Fruit fly (Drosophila melanogaster) whole organism, embryonic: ENCODE data around the gene CG17029.

ENCODE experiments used
- Bdp1 ChIP-seq: fragments of 200-800 bp; sonication (Bioruptor generic); optimal IDR thresholded peaks from 3 replicates; lab custom pipeline; 2016; ENCODE audit warnings: missing biosample characterization, missing genetic modification characterization
- Blimp-1 ChIP-seq: fragments of 200-800 bp; sonication (Bioruptor generic); optimal IDR thresholded peaks from 3 replicates; lab custom pipeline; 2018; ENCODE audit warnings: missing biosample characterization, missing genetic modification characterization, mild to moderate bottlenecking, moderate library complexity, missing genetic modification reagents
- CG10274 ChIP-seq: fragments of 200-800 bp; sonication (Bioruptor generic); optimal IDR thresholded peaks from 3 replicates; lab custom pipeline; 2017; ENCODE audit warnings: missing biosample characterization, mild to moderate bottlenecking, missing genetic modification characterization
- CG10366 ChIP-seq: fragments of 200-800 bp; sonication (Bioruptor generic); IDR thresholded peaks from 2 replicates; pipeline ENCODE4 v1.3.6; 2022; ENCODE audit warnings: missing biosample characterization, missing genetic modification characterization
- CG11560 ChIP-seq: fragments of 200-800 bp; sonication (Bioruptor generic); IDR thresholded peaks from 3 replicates; pipeline ENCODE4 v1.3.6; 2022; ENCODE audit warnings: missing biosample characterization, missing genetic modification characterization
- CG11695 ChIP-seq: fragments of 200-800 bp; sonication (Bioruptor generic); IDR thresholded peaks from 3 replicates; pipeline ENCODE4 v1.3.6; 2022; ENCODE audit warnings: missing biosample characterization, missing genetic modification characterization
- CG13123 ChIP-seq: fragments of 200-800 bp; sonication (Bioruptor generic); optimal IDR thresholded peaks from 2 replicates; lab custom pipeline; 2016; ENCODE audit warnings: missing biosample characterization, missing genetic modification characterization
- CG14441 ChIP-seq: fragments of 200-800 bp; sonication (Bioruptor generic); IDR thresholded peaks from 2 replicates; pipeline ENCODE4 v1.3.6; 2022; ENCODE audit warnings: missing biosample characterization, missing genetic modification characterization
- CG1529 ChIP-seq: fragments of 200-800 bp; sonication (Bioruptor generic); optimal IDR thresholded peaks from 3 replicates; lab custom pipeline; 2018; ENCODE audit warnings: missing biosample characterization, missing genetic modification characterization
- CG17361 ChIP-seq: fragments of 200-800 bp; sonication (Bioruptor generic); IDR thresholded peaks from 3 replicates; pipeline ENCODE4 v1.3.6; 2022; ENCODE audit warnings: missing biosample characterization, missing genetic modification characterization
- CG17568 ChIP-seq: fragments of 200-800 bp; sonication (Bioruptor generic); optimal IDR thresholded peaks from 2 replicates; lab custom pipeline; 2018; ENCODE audit warnings: missing biosample characterization, mild to moderate bottlenecking, missing genetic modification characterization, moderate library complexity
- CG1792 ChIP-seq: fragments of 200-800 bp; sonication (Bioruptor generic); optimal IDR thresholded peaks from 2 replicates; lab custom pipeline; 2016; ENCODE audit warnings: missing biosample characterization, missing genetic modification characterization
- CG18262 ChIP-seq: fragments of 200-800 bp; optimal IDR thresholded peaks from 3 replicates; lab custom pipeline; 2019; ENCODE audit warnings: missing biosample characterization, mild to moderate bottlenecking, missing genetic modification characterization, moderate library complexity
- CG18619 ChIP-seq: fragments of 200-800 bp; sonication (Bioruptor generic); optimal IDR thresholded peaks from 3 replicates; lab custom pipeline; 2017; ENCODE audit warnings: missing biosample characterization, mild to moderate bottlenecking, missing genetic modification characterization
- CG18764 ChIP-seq: fragments of 200-800 bp; sonication (Bioruptor generic); optimal IDR thresholded peaks from 3 replicates; lab custom pipeline; 2016; ENCODE audit warnings: missing biosample characterization, missing genetic modification characterization
- CG3847 ChIP-seq: fragments of 200-800 bp; sonication (Bioruptor generic); IDR thresholded peaks from 2 replicates; pipeline ENCODE4 v1.3.6; 2022; ENCODE audit warnings: missing biosample characterization, missing genetic modification characterization
- CG4328 ChIP-seq: fragments of 200-800 bp; sonication (Bioruptor generic); optimal IDR thresholded peaks from 3 replicates; lab custom pipeline; 2017; ENCODE audit warnings: missing biosample characterization, missing genetic modification reagents, missing genetic modification characterization
- CG6254 ChIP-seq: fragments of 200-800 bp; sonication (Bioruptor generic); optimal IDR thresholded peaks from 3 replicates; lab custom pipeline; 2017; ENCODE audit warnings: mild to moderate bottlenecking, missing biosample characterization, missing genetic modification reagents, missing genetic modification characterization
- CG6272 ChIP-seq: fragments of 200-800 bp; sonication (Bioruptor generic); IDR thresholded peaks from 2 replicates; pipeline ENCODE4 v1.3.6; 2022; ENCODE audit warnings: missing biosample characterization, missing genetic modification characterization
- CG6765 ChIP-seq: fragments of 200-800 bp; sonication (Bioruptor generic); optimal IDR thresholded peaks from 3 replicates; lab custom pipeline; 2017; ENCODE audit warnings: missing biosample characterization, mild to moderate bottlenecking, missing genetic modification characterization
- CG8765 ChIP-seq: fragments of 200-800 bp; sonication (Bioruptor generic); IDR thresholded peaks from 2 replicates; pipeline ENCODE4 v1.3.6; 2022; ENCODE audit warnings: missing biosample characterization, missing genetic modification characterization
- Deaf1 ChIP-seq: fragments of 200-800 bp; optimal IDR thresholded peaks from 3 replicates; lab custom pipeline; 2019; ENCODE audit warnings: missing biosample characterization, mild to moderate bottlenecking, missing genetic modification characterization, moderate library complexity
- H2.0 ChIP-seq: fragments of 200-800 bp; sonication (Bioruptor generic); IDR thresholded peaks from 2 replicates; pipeline ENCODE4 v1.3.6; 2022; ENCODE audit warnings: missing biosample characterization, missing genetic modification characterization
- Hr78 ChIP-seq, 2 experiments: fragments of 200-800 bp in 1 of 2; fragments of >200 bp in 1 of 2; sonication (Bioruptor generic) in 1 of 2; optimal IDR thresholded peaks; 2 replicates each; lab custom pipeline; 2017 to 2019; ENCODE audit warnings: missing biosample characterization in 2 of 2, missing genetic modification characterization in 2 of 2, mild to moderate bottlenecking in 1 of 2, moderate library complexity in 1 of 2
- Lpt ChIP-seq: fragments of >200 bp; optimal IDR thresholded peaks from 2 replicates; lab custom pipeline; 2018; ENCODE audit warnings: missing biosample characterization, missing genetic modification characterization
- Med ChIP-seq: fragments of 200-800 bp; sonication (Bioruptor generic); peaks from one replicate; lab custom pipeline; 2016; ENCODE audit warnings: missing biosample characterization, missing genetic modification characterization, mild to moderate bottlenecking, inconsistent platforms, moderate library complexity
- Mrtf ChIP-seq: fragments of 200-800 bp; sonication (Bioruptor generic); IDR thresholded peaks from 3 replicates; pipeline ENCODE4 v1.3.6; 2022; ENCODE audit warnings: missing biosample characterization, missing genetic modification characterization
- NfI ChIP-seq: fragments of 200-800 bp; sonication (Bioruptor generic); optimal IDR thresholded peaks from 3 replicates; lab custom pipeline; 2018; ENCODE audit warnings: missing biosample characterization, mild to moderate bottlenecking, missing genetic modification characterization, moderate library complexity
- PHDP ChIP-seq: fragments of 200-800 bp; sonication (Bioruptor generic); optimal IDR thresholded peaks from 3 replicates; lab custom pipeline; 2018; ENCODE audit warnings: missing biosample characterization, mild to moderate bottlenecking, missing genetic modification characterization, moderate library complexity
- Pdp1 ChIP-seq, 2 experiments: fragments of 200-800 bp; sonication (Bioruptor generic); optimal IDR thresholded peaks; 3 replicates each; lab custom pipeline; 2016; ENCODE audit warnings: missing biosample characterization in 2 of 2, missing genetic modification characterization in 2 of 2, mild to moderate bottlenecking in 1 of 2, moderate library complexity in 1 of 2
- Poxn ChIP-seq: fragments of 200-800 bp; sonication (Bioruptor generic); IDR thresholded peaks from 2 replicates; pipeline ENCODE4 v1.3.6; 2022; ENCODE audit warnings: missing biosample characterization, missing genetic modification characterization
- Rfx ChIP-seq: fragments of 200-800 bp; sonication (Bioruptor generic); IDR thresholded peaks from 2 replicates; pipeline ENCODE4 v1.3.6; 2022; ENCODE audit warnings: missing biosample characterization, missing genetic modification characterization
- Sry-β ChIP-seq: fragments of 200-800 bp; sonication (Bioruptor generic); optimal IDR thresholded peaks from 2 replicates; lab custom pipeline; 2018; ENCODE audit warnings: missing biosample characterization, mild to moderate bottlenecking, missing genetic modification characterization, moderate library complexity
- cg ChIP-seq: fragments of 200-800 bp; sonication (Bioruptor generic); optimal IDR thresholded peaks from 3 replicates; lab custom pipeline; 2019; ENCODE audit warnings: missing biosample characterization, mild to moderate bottlenecking, missing genetic modification characterization, moderate library complexity
- croc ChIP-seq: fragments of 200-800 bp; sonication (Bioruptor generic); conservative IDR thresholded peaks from 3 replicates; pipeline ENCODE4 v1.3.6; 2022; ENCODE audit warnings: missing biosample characterization, missing genetic modification characterization
- danr ChIP-seq: fragments of 200-800 bp; sonication (Bioruptor generic); IDR thresholded peaks from 2 replicates; pipeline ENCODE4 v1.3.6; 2022; ENCODE audit warnings: missing biosample characterization, missing genetic modification characterization
- gem ChIP-seq: fragments of 200-800 bp; sonication (Bioruptor generic); optimal IDR thresholded peaks from 2 replicates; lab custom pipeline; 2019; ENCODE audit warnings: missing biosample characterization, mild to moderate bottlenecking, missing genetic modification characterization, moderate library complexity
- gfzf ChIP-seq: fragments of 200-800 bp; sonication (Bioruptor generic); optimal IDR thresholded peaks from 2 replicates; lab custom pipeline; 2016; ENCODE audit warnings: missing biosample characterization, mild to moderate bottlenecking, missing genetic modification characterization, moderate library complexity
- ham ChIP-seq: fragments of 200-800 bp; sonication (Bioruptor generic); IDR thresholded peaks from 2 replicates; pipeline ENCODE4 v1.3.6; 2022; ENCODE audit warnings: missing biosample characterization, missing genetic modification characterization
- hth ChIP-seq: fragments of >200 bp; optimal IDR thresholded peaks from 2 replicates; lab custom pipeline; 2017; ENCODE audit warnings: inconsistent platforms
- kni ChIP-seq: fragments of 200-800 bp; sonication (Bioruptor generic); optimal IDR thresholded peaks from 3 replicates; lab custom pipeline; 2017; ENCODE audit warnings: mild to moderate bottlenecking, missing biosample characterization, missing genetic modification reagents, missing genetic modification characterization
- lola ChIP-seq, 3 experiments: fragments of >200 bp in 2 of 3; fragments of 200-800 bp in 1 of 3; sonication (Bioruptor generic) in 1 of 3; optimal IDR thresholded peaks; 2 replicates each; lab custom pipeline; 2017 to 2019; ENCODE audit warnings: missing biosample characterization in 3 of 3, missing genetic modification characterization in 3 of 3, mild to moderate bottlenecking in 1 of 3, moderate library complexity in 1 of 3
- mirr ChIP-seq: fragments of 200-800 bp; sonication (Bioruptor generic); optimal IDR thresholded peaks from 3 replicates; lab custom pipeline; 2018; ENCODE audit warnings: missing biosample characterization, mild to moderate bottlenecking, missing genetic modification characterization
- pzg ChIP-seq: fragments of 200-800 bp; sonication (Bioruptor generic); optimal IDR thresholded peaks from 3 replicates; lab custom pipeline; 2018; ENCODE audit warnings: missing biosample characterization, mild to moderate bottlenecking, missing genetic modification characterization, moderate library complexity
- ranshi ChIP-seq: fragments of 200-800 bp; sonication (Bioruptor generic); IDR thresholded peaks from 2 replicates; pipeline ENCODE4 v1.3.6; 2022; ENCODE audit warnings: missing biosample characterization, missing genetic modification characterization
- schlank ChIP-seq: fragments of 200-800 bp; sonication (Bioruptor generic); optimal IDR thresholded peaks from 2 replicates; lab custom pipeline; 2018; ENCODE audit warnings: missing biosample characterization, mild to moderate bottlenecking, missing genetic modification characterization
- ssp ChIP-seq: fragments of 200-800 bp; sonication (Bioruptor generic); IDR thresholded peaks from 2 replicates; pipeline ENCODE4 v1.3.6; 2022; ENCODE audit warnings: missing biosample characterization, missing genetic modification characterization
- twi ChIP-seq: fragments of 200-800 bp; optimal IDR thresholded peaks from 2 replicates; lab custom pipeline; 2019; ENCODE audit warnings: missing biosample characterization, mild to moderate bottlenecking, missing genetic modification characterization, moderate library complexity
- unc-4 ChIP-seq: fragments of 200-800 bp; sonication (Bioruptor generic); IDR thresholded peaks from 2 replicates; pipeline ENCODE4 v1.3.6; 2022; ENCODE audit warnings: missing biosample characterization, missing genetic modification characterization; ENCODE audit not compliant: partially characterized antibody
- vfl ChIP-seq: fragments of 200-800 bp; sonication (Bioruptor generic); optimal IDR thresholded peaks from 2 replicates; lab custom pipeline; 2016; ENCODE audit warnings: missing biosample characterization, missing genetic modification characterization

The CG17029 gene

dm6 chr3L:16001164-16001679 lies 24.6 kb downstream of the CG17029 start (continued):
- TF ChIP-seq Rfx (GFP tag; lab: Robert Waterston, UW) (peak; percentile 83), CG17361 (GFP tag; lab: Robert Waterston, UW) (peak; percentile 75), CG10366 (GFP tag; lab: Robert Waterston, UW) (peak; percentile 49), kni (GFP tag; lab: Kevin White, UChicago) (no peak), pzg (GFP tag; lab: Kevin White, UChicago) (peak; percentile 11), Bdp1 (GFP tag; lab: Kevin White, UChicago) (peak; percentile 4), danr (GFP tag; lab: Robert Waterston, UW) (peak; percentile 61; the same call in 1 of the 2 replicates), ranshi (GFP tag; lab: Robert Waterston, UW) (peak; percentile 55; the same call in 1 of the 2 replicates), CG11560 (tag; lab: Robert Waterston, UW) (no peak), Pdp1 (GFP tag; optimal IDR thresholded peaks at IDR 0.05; lab: Kevin White, UChicago) (peak; percentile 73 to 78), H2.0 (GFP tag; lab: Robert Waterston, UW) (peak; percentile 51), twi (peak; percentile 14), CG6272 (GFP tag; lab: Robert Waterston, UW) (no peak), CG18619 (GFP tag; lab: Kevin White, UChicago) (peak; percentile 80), ham (0 out of 2 replicates have a peak, but pooled peaks have one; percentile 45), NfI (GFP tag; lab: Kevin White, UChicago) (peak; percentile 84), Blimp-1 (GFP tag; lab: Kevin White, UChicago) (peak; percentile 52), Hr78 (GFP tag; optimal IDR thresholded peaks at IDR 0.05; lab: Kevin White, UChicago) (peak in 1 of 2 experiments; percentile 33), croc (GFP tag; lab: Robert Waterston, UW) (no peak), CG18764 (peak; percentile 25), Mrtf (no peak; the same call in 2 of the 3 replicates), CG3847 (GFP tag; lab: Robert Waterston, UW) (peak; percentile 69), CG10274 (GFP tag; lab: Kevin White, UChicago) (peak; percentile 33), ssp (GFP tag; lab: Robert Waterston, UW) (0 out of 2 replicates have a peak, but pooled peaks have one; percentile 27), CG1792 (GFP tag; lab: Kevin White, UChicago) (peak; percentile 74), CG1529 (peak; percentile 11), Deaf1 (tag; lab: Kevin White, UChicago) (peak; percentile 52), CG18262 (tag; lab: Kevin White, UChicago) (peak; percentile 59), Poxn (GFP tag; lab: Robert Waterston, UW) (peak; percentile 31; the same call in 1 of the 2 replicates), CG4328 (GFP tag; lab: Kevin White, UChicago) (peak; percentile 67), CG14441 (peak; percentile 74), Med (GFP tag; lab: Kevin White, UChicago) (peak; percentile 96), lola (GFP tag; optimal IDR thresholded peaks at IDR 0.05; lab: Kevin White, UChicago) (no peak), schlank (tag; lab: Kevin White, UChicago) (peak; percentile 79), gem (tag; lab: Kevin White, UChicago) (peak; percentile 88), vfl (GFP tag; lab: Kevin White, UChicago) (peak; percentile 65), hth (lab: Kevin White, UChicago) (no peak), PHDP (tag; lab: Kevin White, UChicago) (peak; percentile 87), CG6765 (GFP tag; lab: Kevin White, UChicago) (peak; percentile 75), CG11695 (GFP tag; lab: Robert Waterston, UW) (peak; percentile 71; the same call in 2 of the 3 replicates), CG17568 (GFP tag; lab: Kevin White, UChicago) (peak; percentile 52), CG8765 (GFP tag; lab: Robert Waterston, UW) (no peak), unc-4 (GFP tag; lab: Robert Waterston, UW) (no peak), gfzf (GFP tag; lab: Kevin White, UChicago) (no peak), CG6254 (GFP tag; lab: Kevin White, UChicago) (no peak), Sry-β (GFP tag; lab: Kevin White, UChicago) (no peak), mirr (GFP tag; lab: Kevin White, UChicago) (peak; percentile 81), Lpt (no peak), CG13123 (GFP tag; lab: Kevin White, UChicago) (no peak), cg (GFP tag; lab: Kevin White, UChicago) (peak; percentile 34)
